Worm (Caenorhabditis elegans) whole organism, L4 larva: Measurements from ENCODE around the gene F22E5.17.
A peak's percentile ranks its signal among the peaks of the same experiment; 100 is the strongest.
"Not testable (repeated sequence)": the region's sequence is repeated elsewhere in the genome, so short reads cannot be mapped to it uniquely, and the experiment has no call there.

Experiments
- D1046.2 ChIP-seq: fragments of 200-800 bp; sonication (Bioruptor generic); IDR thresholded peaks from 2 replicates; pipeline ENCODE4 v1.3.6; 2022; ENCODE audit warnings: missing genetic modification characterization, missing compliant biosample characterization
- F26F4.8 ChIP-seq: fragments of 200-800 bp; sonication (Bioruptor generic); conservative IDR thresholded peaks from 2 replicates; pipeline ENCODE4 v1.3.6; 2022; ENCODE audit warnings: missing genetic modification characterization, missing compliant biosample characterization
- F44E2.7 ChIP-seq: fragments of 200-800 bp; sonication (Bioruptor generic); IDR thresholded peaks from 2 replicates; pipeline ENCODE4 v2.1.2; 2022; ENCODE audit warnings: missing genetic modification characterization, missing compliant biosample characterization
- ama-1 ChIP-seq: fragments of 150-350 bp; optimal IDR thresholded peaks from 2 replicates; lab custom pipeline; 2014; ENCODE audit warnings: inconsistent platforms, mixed read lengths
- ceh-20 ChIP-seq: fragments of 200-800 bp; sonication (Bioruptor generic); IDR thresholded peaks from 2 replicates; pipeline ENCODE4 v1.3.6; 2022; ENCODE audit warnings: missing genetic modification reagents, missing genetic modification characterization, missing compliant biosample characterization
- ceh-32 ChIP-seq: sonication (generic microtip); optimal IDR thresholded peaks from 2 replicates; lab custom pipeline; 2016; ENCODE audit warnings: mild to moderate bottlenecking, missing genetic modification characterization, missing compliant biosample characterization; ENCODE audit not compliant: poor library complexity
- ceh-62 ChIP-seq: sonication (generic microtip); optimal IDR thresholded peaks from 2 replicates; lab custom pipeline; 2017; ENCODE audit warnings: missing biosample characterization, missing genetic modification characterization
- ceh-82 ChIP-seq: sonication (generic microtip); optimal IDR thresholded peaks from 2 replicates; lab custom pipeline; 2017; ENCODE audit warnings: missing biosample characterization, missing genetic modification characterization
- daf-16 ChIP-seq, 3 experiments: sonication (generic microtip); optimal IDR thresholded peaks; 2 replicates each; lab custom pipeline; 2016 to 2017; ENCODE audit warnings: missing genetic modification characterization in 3 of 3, missing genetic modification reagents in 3 of 3, mild to moderate bottlenecking in 2 of 3, missing compliant biosample characterization in 2 of 3, missing biosample characterization in 1 of 3, moderate library complexity in 1 of 3
- daf-19 ChIP-seq: fragments of 200-800 bp; sonication (Bioruptor generic); conservative IDR thresholded peaks from 2 replicates; pipeline ENCODE4 v1.3.6; 2022; ENCODE audit warnings: missing genetic modification characterization, missing compliant biosample characterization
- dmd-9 ChIP-seq: fragments of 200-800 bp; sonication (Bioruptor generic); IDR thresholded peaks from 2 replicates; pipeline ENCODE4 v1.3.6; 2022; ENCODE audit warnings: missing genetic modification reagents, missing genetic modification characterization, missing compliant biosample characterization
- dpl-1 ChIP-seq: fragments of 150-350 bp; optimal IDR thresholded peaks from 2 replicates; lab custom pipeline; 2014; ENCODE audit warnings: missing biosample characterization, missing genetic modification reagents, missing genetic modification characterization
- egl-27 ChIP-seq: sonication (generic microtip); optimal IDR thresholded peaks from 3 replicates; lab custom pipeline; 2017; ENCODE audit warnings: missing biosample characterization, missing genetic modification reagents, missing genetic modification characterization
- gei-8 ChIP-seq: fragments of 200-800 bp; sonication (Bioruptor generic); optimal IDR thresholded peaks from 2 replicates; lab custom pipeline; 2018; ENCODE audit warnings: mild to moderate bottlenecking, missing genetic modification characterization, missing compliant biosample characterization
- hif-1 ChIP-seq, 2 experiments: sonication (generic microtip); optimal IDR thresholded peaks; 2 replicates each; lab custom pipeline; 2016 to 2017; ENCODE audit warnings: missing compliant biosample characterization in 2 of 2, missing genetic modification characterization in 2 of 2, missing genetic modification reagents in 2 of 2, missing genotype in 2 of 2, mild to moderate bottlenecking in 1 of 2
- hlh-11 ChIP-seq: fragments of 200-800 bp; sonication (Bioruptor generic); optimal IDR thresholded peaks from 2 replicates; lab custom pipeline; 2018; ENCODE audit warnings: mild to moderate bottlenecking, missing genetic modification characterization, missing compliant biosample characterization
- hmg-1.1 ChIP-seq: fragments of 200-800 bp; sonication (Bioruptor generic); IDR thresholded peaks from 2 replicates; pipeline ENCODE4 v1.3.6; 2022; ENCODE audit warnings: missing genetic modification reagents, missing genetic modification characterization, missing compliant biosample characterization
- jun-1 ChIP-seq: fragments of 150-350 bp; optimal IDR thresholded peaks from 2 replicates; lab custom pipeline; 2014; ENCODE audit warnings: missing biosample characterization, missing genetic modification reagents, missing genetic modification characterization
- lin-39 ChIP-seq: fragments of 150-350 bp; optimal IDR thresholded peaks from 2 replicates; lab custom pipeline; 2014; ENCODE audit warnings: missing biosample characterization, missing genetic modification reagents, missing genetic modification characterization
- lsy-2 ChIP-seq, 2 experiments: fragments of 150-350 bp in 1 of 2; sonication (generic microtip) in 1 of 2; optimal IDR thresholded peaks; 2 replicates each; lab custom pipeline; 2014 to 2017; ENCODE audit warnings: missing biosample characterization in 2 of 2, missing genetic modification characterization in 2 of 2
- madf-5 ChIP-seq, 2 experiments: fragments of 200-800 bp; sonication (Bioruptor generic); IDR thresholded peaks; 2 replicates each; pipeline ENCODE4 v1.3.6; 2022; ENCODE audit warnings: missing compliant biosample characterization in 2 of 2, missing genetic modification characterization in 2 of 2
- madf-9 ChIP-seq: fragments of 200-800 bp; sonication (Bioruptor generic); conservative IDR thresholded peaks from 2 replicates; pipeline ENCODE4 v1.3.6; 2022; ENCODE audit warnings: missing genetic modification reagents, missing genetic modification characterization, missing compliant biosample characterization
- mep-1 ChIP-seq: fragments of 150-350 bp; sonication (generic microtip); optimal IDR thresholded peaks from 3 replicates; lab custom pipeline; 2014; ENCODE audit warnings: missing biosample characterization, missing genetic modification characterization
- mxl-3 ChIP-seq: fragments of 200-800 bp; sonication (Bioruptor generic); optimal IDR thresholded peaks from 2 replicates; lab custom pipeline; 2018; ENCODE audit warnings: mild to moderate bottlenecking, missing genetic modification characterization, missing compliant biosample characterization
- nhr-10 ChIP-seq: fragments of 150-350 bp; optimal IDR thresholded peaks from 2 replicates; lab custom pipeline; 2014; ENCODE audit warnings: missing biosample characterization, missing genetic modification characterization
- nhr-11 ChIP-seq: fragments of 150-350 bp; optimal IDR thresholded peaks from 2 replicates; lab custom pipeline; 2014; ENCODE audit warnings: missing biosample characterization, missing genetic modification characterization
- nhr-28 ChIP-seq: fragments of 150-350 bp; optimal IDR thresholded peaks from 2 replicates; lab custom pipeline; 2014; ENCODE audit warnings: missing biosample characterization, missing genetic modification characterization
- pha-4 ChIP-seq, 2 experiments: fragments of 150-350 bp in 1 of 2; fragments of 200-800 bp in 1 of 2; sonication (Bioruptor generic) in 1 of 2; IDR thresholded peaks in 1 of 2; optimal IDR thresholded peaks in 1 of 2; 2 replicates each; pipeline versions ENCODE4 v1.3.6 to Lab custom; 2014 to 2022; ENCODE audit warnings: missing genetic modification characterization in 2 of 2, missing genetic modification reagents in 2 of 2, missing biosample characterization in 1 of 2, missing compliant biosample characterization in 1 of 2
- set-16 ChIP-seq: fragments of 200-800 bp; sonication (Bioruptor generic); IDR thresholded peaks from 2 replicates; pipeline ENCODE4 v1.3.6; 2022; ENCODE audit warnings: missing genetic modification reagents, missing genetic modification characterization, missing compliant biosample characterization
- snpc-1.2 ChIP-seq: fragments of 200-800 bp; sonication (Bioruptor generic); IDR thresholded peaks from 2 replicates; pipeline ENCODE4 v1.3.6; 2022; ENCODE audit warnings: missing genetic modification reagents, missing genetic modification characterization, missing compliant biosample characterization
- spr-1 ChIP-seq: sonication (generic microtip); optimal IDR thresholded peaks from 2 replicates; lab custom pipeline; 2016; ENCODE audit warnings: mild to moderate bottlenecking, missing genetic modification characterization, missing compliant biosample characterization
- unc-39 ChIP-seq: sonication (generic microtip); optimal IDR thresholded peaks from 2 replicates; lab custom pipeline; 2017; ENCODE audit warnings: missing biosample characterization, missing genetic modification characterization
- unc-62 ChIP-seq, 3 experiments: fragments of 150-350 bp in 1 of 3; sonication (generic microtip); optimal IDR thresholded peaks in 2 of 3; peaks in 1 of 3; 1 replicate in 1 of 3; 2 replicates in 2 of 3; lab custom pipeline; 2014 to 2017; ENCODE audit warnings: missing biosample characterization in 3 of 3, missing genetic modification characterization in 3 of 3, missing genetic modification reagents in 3 of 3, missing genotype in 1 of 3
- vab-7 ChIP-seq: fragments of 200-800 bp; sonication (Bioruptor generic); IDR thresholded peaks from 2 replicates; pipeline ENCODE4 v1.3.6; 2022; ENCODE audit warnings: missing genetic modification reagents, missing genetic modification characterization, missing compliant biosample characterization
- zfp-2 ChIP-seq: sonication (generic microtip); optimal IDR thresholded peaks from 2 replicates; lab custom pipeline; 2016; ENCODE audit warnings: mild to moderate bottlenecking, missing genetic modification characterization, missing compliant biosample characterization

The F22E5.17 gene

ce11 chrII:2646756-2647155, 31.1 kb upstream of the F22E5.17 start, which contains the start of gene F22E5.12:
F22E5.12 (minus strand) TSS chrII:2646856.
- not testable (repeated sequence) for TF ChIP-seq unc-39 (tag; lab: Kevin White, UChicago); ceh-62 (tag; lab: Kevin White, UChicago); ceh-20 (GFP tag; lab: Robert Waterston, UW)

ce11 chrII:2649015-2649414, 28.8 kb upstream of the F22E5.17 start:
- TF ChIP-seq gei-8 (GFP tag; lab: Kevin White, UChicago) (no peak), pha-4 (GFP tag; IDR thresholded peaks at IDR 0.05; lab: Robert Waterston, UW) (no peak), pha-4 (tag; optimal IDR thresholded peaks at IDR 0.05; lab: Kevin White, UChicago) (no peak), daf-16 (GFP tag; optimal IDR thresholded peaks at IDR 0.05; lab: Kevin White, UChicago) (peak in 1 of 2 experiments; percentile 60), daf-16 (tag; optimal IDR thresholded peaks at IDR 0.05; lab: Kevin White, UChicago) (no peak), ceh-20 (GFP tag; lab: Robert Waterston, UW) (0 out of 2 replicates have a peak, but pooled peaks have one; percentile 19), nhr-11 (tag; lab: Kevin White, UChicago) (peak; percentile 19), hlh-11 (tag; lab: Kevin White, UChicago) (peak; percentile 10), hmg-1.1 (GFP tag; lab: Robert Waterston, UW) (peak; percentile 48; the same call in 1 of the 2 replicates), nhr-28 (peak; percentile 0)
- TF ChIP-seq, all 104 proteins: peak for 6

ce11 chrII:2649539-2649938, 28.3 kb upstream of the F22E5.17 start, which contains the start of the genes F22E5.13 and F22E5.6:
F22E5.13 (minus strand) TSS chrII:2649639.
F22E5.6 (plus strand) TSS chrII:2649835.
- no peak for TF ChIP-seq D1046.2 (GFP tag; lab: Robert Waterston, UW)
- no peak for TF ChIP-seq madf-9
- TF ChIP-seq egl-27 = no peak
- TF ChIP-seq zfp-2 = no peak
- TF ChIP-seq unc-62 (GFP tag; optimal IDR thresholded peaks at IDR 0.05 in 1 of 2; lab: Kevin White, UChicago) = no peak
- TF ChIP-seq unc-62 (tag; optimal IDR thresholded peaks at IDR 0.05; lab: Kevin White, UChicago) = no peak
- TF ChIP-seq ceh-32 (tag; lab: Kevin White, UChicago) = no peak
- TF ChIP-seq mxl-3 (GFP tag; lab: Kevin White, UChicago) = no peak
- TF ChIP-seq vab-7 (GFP tag; lab: Robert Waterston, UW) = no peak
- no peak for TF ChIP-seq spr-1 (tag; lab: Kevin White, UChicago)
- no peak for TF ChIP-seq snpc-1.2
- no peak for TF ChIP-seq hif-1 (tag; optimal IDR thresholded peaks at IDR 0.05; lab: Kevin White, UChicago)
- no peak for TF ChIP-seq ama-1 (lab: Kevin White, UChicago)
- TF ChIP-seq dmd-9 (GFP tag; lab: Robert Waterston, UW) = no peak
- no peak for TF ChIP-seq dpl-1 (GFP tag; lab: Kevin White, UChicago)
- no peak for TF ChIP-seq madf-5 (GFP tag; IDR thresholded peaks at IDR 0.05; lab: Robert Waterston, UW)

ce11 chrII:2656606-2657005, 21.2 kb upstream of the F22E5.17 start, which contains the start of gene sri-47:
sri-47 (plus strand) TSS chrII:2656906.
- TF ChIP-seq lin-39 (tag; lab: Kevin White, UChicago) = no peak
- TF ChIP-seq daf-19 = no peak
- no peak for TF ChIP-seq F44E2.7
- no peak for TF ChIP-seq ceh-32 (tag; lab: Kevin White, UChicago)
- 0 out of 2 replicates have a peak, but pooled peaks have one; percentile 39 for TF ChIP-seq D1046.2 (GFP tag; lab: Robert Waterston, UW)
- TF ChIP-seq F26F4.8 (GFP tag; lab: Robert Waterston, UW) = no peak
- no peak for TF ChIP-seq ceh-82 (tag; lab: Kevin White, UChicago)
- no peak for TF ChIP-seq mep-1
- TF ChIP-seq set-16 (GFP tag; lab: Robert Waterston, UW) = 0 out of 2 replicates have a peak, but pooled peaks have one; percentile 23
- TF ChIP-seq unc-62 (GFP tag; optimal IDR thresholded peaks at IDR 0.05 in 1 of 2; lab: Kevin White, UChicago) = peak in 1 of 2 experiments; percentile 85
- TF ChIP-seq unc-62 (tag; optimal IDR thresholded peaks at IDR 0.05; lab: Kevin White, UChicago) = no peak
- no peak for TF ChIP-seq nhr-10
- TF ChIP-seq lsy-2 (tag; optimal IDR thresholded peaks at IDR 0.05; lab: Kevin White, UChicago) = no peak
- TF ChIP-seq madf-5 (GFP tag; IDR thresholded peaks at IDR 0.05; lab: Robert Waterston, UW) = no peak
- TF ChIP-seq jun-1 (tag; lab: Kevin White, UChicago) = no peak
